Worm (Caenorhabditis elegans) whole organism, L2 larva: Measurements from ENCODE around the gene W04D2.4.
A peak's percentile ranks its signal among the peaks of the same experiment; 100 is the strongest.

Experiments used
- C34F6.9 ChIP-seq: fragments of 150-350 bp; optimal IDR thresholded peaks from 2 replicates; lab custom pipeline; 2014; ENCODE audit warnings: missing biosample characterization, missing genetic modification characterization
- F13H6.1 ChIP-seq: sonication (generic microtip); optimal IDR thresholded peaks from 2 replicates; lab custom pipeline; 2016; ENCODE audit warnings: missing genetic modification characterization, missing compliant biosample characterization
- R02D3.7 ChIP-seq: fragments of 150-350 bp; optimal IDR thresholded peaks from 2 replicates; lab custom pipeline; 2014; ENCODE audit warnings: missing biosample characterization, missing genetic modification characterization
- Y55F3AM.14 ChIP-seq: fragments of 200-800 bp; sonication (Bioruptor generic); optimal IDR thresholded peaks from 2 replicates; lab custom pipeline; 2018; ENCODE audit warnings: mild to moderate bottlenecking, missing genetic modification characterization, missing compliant biosample characterization
- ZK546.5 ChIP-seq: sonication (generic microtip); optimal IDR thresholded peaks from 2 replicates; lab custom pipeline; 2017; ENCODE audit warnings: missing biosample characterization, missing genetic modification characterization
- aly-2 ChIP-seq: fragments of 150-350 bp; optimal IDR thresholded peaks from 2 replicates; lab custom pipeline; 2014; ENCODE audit warnings: missing biosample characterization, missing genetic modification characterization
- blmp-1 ChIP-seq: sonication (generic microtip); optimal IDR thresholded peaks from 2 replicates; lab custom pipeline; 2017; ENCODE audit warnings: missing genetic modification characterization, mild to moderate bottlenecking, missing compliant biosample characterization, antibody characterized with exemption, moderate library complexity; ENCODE audit not compliant: insufficient read depth
- ceh-16 ChIP-seq: fragments of 150-350 bp; optimal IDR thresholded peaks from 2 replicates; lab custom pipeline; 2014; ENCODE audit warnings: missing biosample characterization, missing genetic modification characterization
- ceh-82 ChIP-seq: fragments of 150-350 bp; optimal IDR thresholded peaks from 2 replicates; lab custom pipeline; 2014; ENCODE audit warnings: missing biosample characterization, missing genetic modification characterization
- crh-2 ChIP-seq: sonication (generic microtip); optimal IDR thresholded peaks from 2 replicates; lab custom pipeline; 2017; ENCODE audit warnings: missing biosample characterization, missing genetic modification characterization
- egl-27 ChIP-seq: sonication (generic microtip); optimal IDR thresholded peaks from 3 replicates; lab custom pipeline; 2017; ENCODE audit warnings: missing biosample characterization, missing genetic modification reagents, missing genetic modification characterization
- elt-1 ChIP-seq: fragments of 150-350 bp; optimal IDR thresholded peaks from 2 replicates; lab custom pipeline; 2014; ENCODE audit warnings: missing biosample characterization, missing genetic modification characterization
- elt-3 ChIP-seq: sonication (generic microtip); optimal IDR thresholded peaks from 2 replicates; lab custom pipeline; 2017; ENCODE audit warnings: missing biosample characterization, missing genetic modification characterization
- gmeb-1 ChIP-seq: fragments of 150-350 bp; optimal IDR thresholded peaks from 2 replicates; lab custom pipeline; 2014; ENCODE audit warnings: missing biosample characterization, missing genetic modification characterization
- lin-11 ChIP-seq: fragments of 150-350 bp; sonication (generic microtip); optimal IDR thresholded peaks from 2 replicates; lab custom pipeline; 2014; ENCODE audit warnings: missing biosample characterization, missing genetic modification characterization, inconsistent platforms, mixed read lengths
- lin-13 ChIP-seq: fragments of 150-350 bp; optimal IDR thresholded peaks from 2 replicates; lab custom pipeline; 2014; ENCODE audit warnings: missing biosample characterization, missing genetic modification reagents, missing genetic modification characterization
- lin-39 ChIP-seq: fragments of 150-350 bp; optimal IDR thresholded peaks from 2 replicates; lab custom pipeline; 2014; ENCODE audit warnings: missing biosample characterization, missing genetic modification reagents, missing genetic modification characterization
- lsy-2 ChIP-seq, 2 experiments: fragments of 150-350 bp in 1 of 2; sonication (generic microtip) in 1 of 2; optimal IDR thresholded peaks; 2 replicates each; lab custom pipeline; 2014 to 2017; ENCODE audit warnings: missing biosample characterization in 2 of 2, missing genetic modification characterization in 2 of 2
- mab-5 ChIP-seq: fragments of 150-350 bp; optimal IDR thresholded peaks from 2 replicates; lab custom pipeline; 2014; ENCODE audit warnings: missing biosample characterization, missing genetic modification characterization
- mbf-1 ChIP-seq: sonication (generic microtip); optimal IDR thresholded peaks from 2 replicates; lab custom pipeline; 2017; ENCODE audit warnings: missing biosample characterization, missing genetic modification characterization
- mdl-1 ChIP-seq, 2 experiments: fragments of 150-350 bp in 1 of 2; sonication (generic microtip) in 1 of 2; optimal IDR thresholded peaks; 2 replicates each; lab custom pipeline; 2017; ENCODE audit warnings: missing biosample characterization in 2 of 2, missing genetic modification characterization in 2 of 2
- nhr-10 ChIP-seq: sonication (generic microtip); optimal IDR thresholded peaks from 2 replicates; lab custom pipeline; 2017; ENCODE audit warnings: missing biosample characterization, missing genetic modification characterization
- nhr-12 ChIP-seq: fragments of 150-350 bp; optimal IDR thresholded peaks from 2 replicates; lab custom pipeline; 2014; ENCODE audit warnings: missing biosample characterization, missing genetic modification characterization
- nhr-129 ChIP-seq: fragments of 150-350 bp; optimal IDR thresholded peaks from 2 replicates; lab custom pipeline; 2014; ENCODE audit warnings: missing biosample characterization, missing genetic modification characterization
- nhr-23 ChIP-seq: fragments of 150-350 bp; optimal IDR thresholded peaks from 2 replicates; lab custom pipeline; 2014; ENCODE audit warnings: missing biosample characterization, missing genetic modification reagents, missing genetic modification characterization
- nhr-25 ChIP-seq: fragments of 150-350 bp; sonication (generic microtip); optimal IDR thresholded peaks from 3 replicates; lab custom pipeline; 2014; ENCODE audit warnings: missing biosample characterization, missing genetic modification characterization
- nhr-6 ChIP-seq: fragments of 150-350 bp; optimal IDR thresholded peaks from 2 replicates; lab custom pipeline; 2014; ENCODE audit warnings: missing biosample characterization, missing genetic modification characterization
- peb-1 ChIP-seq: fragments of 150-350 bp; optimal IDR thresholded peaks from 2 replicates; lab custom pipeline; 2014; ENCODE audit warnings: missing biosample characterization, missing genetic modification characterization
- sem-4 ChIP-seq: fragments of 150-350 bp; optimal IDR thresholded peaks from 2 replicates; lab custom pipeline; 2014; ENCODE audit warnings: missing biosample characterization, missing genetic modification reagents, missing genetic modification characterization
- skn-1 ChIP-seq: sonication (generic microtip); optimal IDR thresholded peaks from 2 replicates; lab custom pipeline; 2017; ENCODE audit warnings: missing biosample characterization, missing genetic modification characterization
- sma-9 ChIP-seq, 2 experiments: fragments of 150-350 bp in 1 of 2; sonication (generic microtip) in 1 of 2; optimal IDR thresholded peaks; 2 replicates each; lab custom pipeline; 2014 to 2016; ENCODE audit warnings: missing genetic modification characterization in 2 of 2, mild to moderate bottlenecking in 1 of 2, missing biosample characterization in 1 of 2, missing compliant biosample characterization in 1 of 2, missing genetic modification reagents in 1 of 2, moderate library complexity in 1 of 2
- snpc-4 ChIP-seq: fragments of 150-350 bp; optimal IDR thresholded peaks from 2 replicates; lab custom pipeline; 2014; ENCODE audit warnings: missing biosample characterization, missing genetic modification characterization
- unc-39 ChIP-seq: fragments of 150-350 bp; optimal IDR thresholded peaks from 2 replicates; lab custom pipeline; 2014; ENCODE audit warnings: missing biosample characterization, missing genetic modification characterization
- unc-55 ChIP-seq: fragments of 150-350 bp; sonication (generic microtip); optimal IDR thresholded peaks from 3 replicates; lab custom pipeline; 2014; ENCODE audit warnings: missing biosample characterization, missing genetic modification reagents, missing genetic modification characterization
- unc-62 ChIP-seq: fragments of 150-350 bp; optimal IDR thresholded peaks from 2 replicates; lab custom pipeline; 2014; ENCODE audit warnings: missing biosample characterization, missing genetic modification reagents, missing genetic modification characterization
- zag-1 ChIP-seq: fragments of 150-350 bp; optimal IDR thresholded peaks from 2 replicates; lab custom pipeline; 2014; ENCODE audit warnings: missing biosample characterization, missing genetic modification characterization
- ztf-1 ChIP-seq: fragments of 200-800 bp; sonication (Bioruptor generic); conservative IDR thresholded peaks from 2 replicates; pipeline ENCODE4 v1.3.6; 2022; ENCODE audit warnings: missing genetic modification characterization, missing compliant biosample characterization
- ztf-4 ChIP-seq: fragments of 150-350 bp; optimal IDR thresholded peaks from 2 replicates; lab custom pipeline; 2014; ENCODE audit warnings: missing biosample characterization, missing genetic modification characterization

The W04D2.4 gene

DNA sequence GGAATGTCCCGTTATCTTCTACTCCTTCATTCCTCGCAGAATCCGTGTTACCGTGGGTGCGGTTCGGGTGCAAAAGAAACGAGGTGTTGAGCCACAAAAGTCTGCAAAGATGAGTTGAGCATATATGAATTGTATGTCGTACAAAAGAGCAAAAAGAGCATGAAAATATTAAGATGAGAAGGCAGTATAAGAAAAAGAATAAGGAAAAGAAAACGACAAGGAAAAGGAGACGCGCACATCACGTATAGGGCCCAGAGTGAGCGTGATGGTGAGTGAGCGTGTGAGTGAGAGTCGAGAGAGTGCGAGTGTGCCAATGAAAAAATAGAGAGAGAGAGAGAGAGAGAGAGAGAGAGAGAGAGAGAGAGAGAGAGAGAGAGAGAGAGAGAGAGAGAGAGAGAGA lies 34.6 kb downstream of the W04D2.4 start, which contains the start of gene egl-10:
Gene egl-10 (minus strand): TSS at position 101 of the 400 bp plus-strand sequence.
- TF ChIP-seq elt-1 (tag; lab: Kevin White, UChicago), result no peak
- no peak for TF ChIP-seq mbf-1 (tag; lab: Kevin White, UChicago)
- peak; percentile 26 for TF ChIP-seq sma-9 (GFP tag; optimal IDR thresholded peaks at IDR 0.05; lab: Kevin White, UChicago)
- no peak for TF ChIP-seq sma-9 (tag; optimal IDR thresholded peaks at IDR 0.05; lab: Kevin White, UChicago)
- TF ChIP-seq lsy-2 (tag; optimal IDR thresholded peaks at IDR 0.05; lab: Kevin White, UChicago), result peak in 1 of 2 experiments; percentile 8
- peak; percentile 14 for TF ChIP-seq nhr-129 (tag; lab: Kevin White, UChicago)
- TF ChIP-seq, all 48 proteins: peak for 3

ce11 chrV:12460583-12460982 lies 37.0 kb downstream of the W04D2.4 start:
- TF ChIP-seq lsy-2 (tag; optimal IDR thresholded peaks at IDR 0.05; lab: Kevin White, UChicago), result no peak
- TF ChIP-seq skn-1, result no peak
- TF ChIP-seq nhr-12 (tag; lab: Kevin White, UChicago), result no peak
- peak; percentile 38 for TF ChIP-seq unc-55 (GFP tag; lab: Kevin White, UChicago)
- no peak for TF ChIP-seq lin-11 (tag; lab: Kevin White, UChicago)

ce11 chrV:12455695-12456094 lies 41.9 kb downstream of the W04D2.4 start:
- TF ChIP-seq lsy-2 (tag; optimal IDR thresholded peaks at IDR 0.05; lab: Kevin White, UChicago) (no peak), elt-1 (tag; lab: Kevin White, UChicago) (no peak), snpc-4 (no peak), F13H6.1 (no peak), blmp-1 (no peak), lin-39 (tag; lab: Kevin White, UChicago) (no peak), nhr-6 (tag; lab: Kevin White, UChicago) (no peak), lin-13 (GFP tag; lab: Kevin White, UChicago) (no peak), aly-2 (tag; lab: Kevin White, UChicago) (no peak), ceh-16 (tag; lab: Kevin White, UChicago) (no peak), Y55F3AM.14 (GFP tag; lab: Kevin White, UChicago) (no peak), mab-5 (tag; lab: Kevin White, UChicago) (no peak), ZK546.5 (no peak), ztf-1 (GFP tag; lab: Robert Waterston, UW) (no peak), crh-2 (tag; lab: Kevin White, UChicago) (no peak), skn-1 (no peak)

DNA sequence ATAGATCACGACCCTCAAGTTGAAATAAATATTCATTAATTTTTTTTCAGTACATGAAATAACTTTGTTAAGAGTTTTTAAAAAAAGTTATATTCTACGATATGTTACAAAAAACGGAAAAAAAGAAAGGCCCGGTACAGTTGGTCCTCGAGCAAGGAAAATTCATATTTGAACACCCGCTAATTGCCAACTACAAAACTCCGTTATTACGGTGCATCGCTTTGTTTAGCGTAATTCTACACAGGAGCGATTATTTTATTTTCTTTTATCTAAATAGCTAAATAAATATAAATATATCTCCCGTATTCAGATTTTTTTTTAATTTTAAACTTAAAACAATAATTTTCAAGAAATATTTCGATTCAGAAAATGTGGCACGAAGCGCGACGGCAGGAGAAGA lies 47.1 kb downstream of the W04D2.4 start, which contains the start of gene F28C1.1:
Gene F28C1.1 (plus strand): TSS at position 365 of the 400 bp plus-strand sequence.
- TF ChIP-seq crh-2 (tag; lab: Kevin White, UChicago) (no peak), lsy-2 (tag; optimal IDR thresholded peaks at IDR 0.05; lab: Kevin White, UChicago) (no peak), ceh-16 (tag; lab: Kevin White, UChicago) (no peak), R02D3.7 (peak; percentile 29), nhr-23 (tag; lab: Kevin White, UChicago) (no peak), gmeb-1 (tag; lab: Kevin White, UChicago) (peak; percentile 89), unc-55 (GFP tag; lab: Kevin White, UChicago) (peak; percentile 62), C34F6.9 (tag; lab: Kevin White, UChicago) (peak; percentile 40), sma-9 (GFP tag; optimal IDR thresholded peaks at IDR 0.05; lab: Kevin White, UChicago) (no peak), sma-9 (tag; optimal IDR thresholded peaks at IDR 0.05; lab: Kevin White, UChicago) (no peak), blmp-1 (no peak), ceh-82 (no peak), ztf-4 (tag; lab: Kevin White, UChicago) (no peak), lin-39 (tag; lab: Kevin White, UChicago) (no peak), ztf-1 (GFP tag; lab: Robert Waterston, UW) (no peak), lin-13 (GFP tag; lab: Kevin White, UChicago) (peak; percentile 7), nhr-10 (tag; lab: Kevin White, UChicago) (no peak), mdl-1 (tag; optimal IDR thresholded peaks at IDR 0.05; lab: Kevin White, UChicago) (no peak), unc-39 (tag; lab: Kevin White, UChicago) (no peak), nhr-25 (tag; lab: Kevin White, UChicago) (no peak), peb-1 (no peak), elt-3 (tag; lab: Kevin White, UChicago) (no peak), mbf-1 (tag; lab: Kevin White, UChicago) (no peak), skn-1 (no peak), unc-62 (GFP tag; lab: Kevin White, UChicago) (no peak), zag-1 (no peak), sem-4 (tag; lab: Kevin White, UChicago) (no peak), egl-27 (tag; lab: Kevin White, UChicago) (no peak)
